Fruit fly (Drosophila melanogaster): Measurements from ENCODE around the gene Dab.

Gene Dab

dm6 chr3L:16673367-16674014, 38.4 kb upstream of the Dab start, which contains the start of the genes zetaCOP and CG13032:
TSS of gene zetaCOP (minus strand) at chr3L:16673555.
TSS of gene CG13032 (plus strand) at chr3L:16673964.
- TF ChIP-seq en (GFP tag; optimal IDR thresholded peaks at IDR 0.05) (no peak), Vsx1 (GFP tag; optimal IDR thresholded peaks at IDR 0.05) (no peak), CG3838 (GFP tag; optimal IDR thresholded peaks at IDR 0.05) (no peak), CoRest (tag; optimal IDR thresholded peaks at IDR 0.05) (peak; percentile 10), row (GFP tag; IDR thresholded peaks at IDR 0.05) (peak; percentile 36; the same call in 1 of the 3 replicates), CG30020 (tag; optimal IDR thresholded peaks at IDR 0.05) (peak; percentile 21), CG10267 (tag; optimal IDR thresholded peaks at IDR 0.05) (peak; percentile 46), Oli (tag; optimal IDR thresholded peaks at IDR 0.05) (no peak), nerfin-2 (GFP tag; IDR thresholded peaks at IDR 0.05; ENCODE audit: partially characterized antibody) (no peak), CG14710 (tag; optimal IDR thresholded peaks at IDR 0.05) (peak; percentile 45), CG12744 (GFP tag; optimal IDR thresholded peaks at IDR 0.05) (no peak), Dp (GFP tag; optimal IDR thresholded peaks at IDR 0.05) (peak; percentile 65), nmo (GFP tag; optimal IDR thresholded peaks at IDR 0.05) (peak; percentile 18), YL-1 (GFP tag; optimal IDR thresholded peaks at IDR 0.05) (peak; percentile 69), CG1603 (tag; optimal IDR thresholded peaks at IDR 0.05) (no peak), CG9797 (GFP tag; optimal IDR thresholded peaks at IDR 0.05) (peak; percentile 58), Myb (GFP tag; optimal IDR thresholded peaks at IDR 0.05) (peak; percentile 94), sima (GFP tag; optimal IDR thresholded peaks at IDR 0.05) (no peak), sisA (GFP tag; IDR thresholded peaks at IDR 0.05) (no peak), tna (GFP tag; IDR thresholded peaks at IDR 0.05; ENCODE audit: partially characterized antibody) (no peak), hkb (optimal IDR thresholded peaks at IDR 0.05) (no peak), hkb (GFP tag; IDR thresholded peaks at IDR 0.05) (no peak), seq (GFP tag; IDR thresholded peaks at IDR 0.05) (no peak), CG6689 (GFP tag; IDR thresholded peaks at IDR 0.05) (no peak), cg (GFP tag; optimal IDR thresholded peaks at IDR 0.05) (no peak), pum (GFP tag; optimal IDR thresholded peaks at IDR 0.05) (no peak), bsh (GFP tag; optimal IDR thresholded peaks at IDR 0.05) (no peak), CG4730 (GFP tag; IDR thresholded peaks at IDR 0.05) (no peak), HLH4C (GFP tag; IDR thresholded peaks at IDR 0.05; ENCODE audit: partially characterized antibody) (no peak), zfh2 (GFP tag; optimal IDR thresholded peaks at IDR 0.05) (no peak), run (tag; optimal IDR thresholded peaks at IDR 0.05) (no peak), Hr78 (GFP tag; optimal IDR thresholded peaks at IDR 0.05) (no peak), gfzf (GFP tag; optimal IDR thresholded peaks at IDR 0.05) (peak; percentile 77), hbn (GFP tag; IDR thresholded peaks at IDR 0.05; ENCODE audit: partially characterized antibody) (no peak), CG7556 (GFP tag; optimal IDR thresholded peaks at IDR 0.05) (no peak), B-H2 (GFP tag; optimal IDR thresholded peaks at IDR 0.05) (no peak), CG17829 (tag; optimal IDR thresholded peaks at IDR 0.05) (no peak), CG12391 (tag; optimal IDR thresholded peaks at IDR 0.05) (peak; percentile 16), stwl (tag; optimal IDR thresholded peaks at IDR 0.05) (peak; percentile 69), lbe (GFP tag; optimal IDR thresholded peaks at IDR 0.05) (peak; percentile 20), CG8765 (GFP tag; IDR thresholded peaks at IDR 0.05) (no peak), pzg (GFP tag; optimal IDR thresholded peaks at IDR 0.05) (peak; percentile 64), tin (GFP tag; optimal IDR thresholded peaks at IDR 0.05) (no peak), CG43689 (GFP tag; IDR thresholded peaks at IDR 0.05) (no peak), D19A (tag; optimal IDR thresholded peaks at IDR 0.05) (peak; percentile 1), Asciz (GFP tag; optimal IDR thresholded peaks at IDR 0.05) (no peak), Kr (GFP tag; optimal IDR thresholded peaks at IDR 0.05) (no peak), Sry-β (GFP tag; optimal IDR thresholded peaks at IDR 0.05) (peak; percentile 79), repo (GFP tag; optimal IDR thresholded peaks at IDR 0.05) (no peak), CG4424 (GFP tag; optimal IDR thresholded peaks at IDR 0.05) (no peak)
